Worm (Caenorhabditis elegans): ENCODE data around the gene mmab-1.
A peak's percentile ranks its signal among the peaks of the same experiment; 100 is the strongest.

Gene mmab-1

DNA sequence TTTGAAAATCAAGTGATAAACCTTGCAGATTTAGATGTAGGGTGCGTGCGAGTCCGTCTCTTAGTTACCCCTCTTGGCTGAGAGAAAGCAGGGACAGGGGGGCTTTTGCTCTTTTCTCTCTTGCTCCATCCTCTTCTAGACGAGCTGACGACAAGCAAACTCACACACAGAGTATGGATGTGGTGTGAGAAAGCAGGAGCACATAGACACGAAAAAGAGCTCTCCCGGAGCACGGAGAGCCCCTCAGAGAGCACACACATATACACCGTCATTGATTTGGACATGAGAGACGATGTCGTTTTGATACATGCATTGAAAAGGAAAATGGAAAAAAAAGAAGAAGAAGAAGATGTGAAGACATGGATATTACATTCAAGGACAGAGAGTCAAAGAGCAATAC is 46.3 kb downstream of the mmab-1 start (continued):
- TF ChIP-seq hpl-2 (GFP tag; optimal IDR thresholded peaks at IDR 0.05) = no peak
- peak in 2 of 3 experiments; percentile 3 to 6 for TF ChIP-seq ceh-82 (tag; optimal IDR thresholded peaks at IDR 0.05)
- peak; percentile 61 for TF ChIP-seq lin-14 (GFP tag; optimal IDR thresholded peaks at IDR 0.05)
- no peak for TF ChIP-seq xbp-1 (tag; optimal IDR thresholded peaks at IDR 0.05)
- no peak for TF ChIP-seq fos-1 (tag; optimal IDR thresholded peaks at IDR 0.05)
- TF ChIP-seq unc-62 (GFP tag; optimal IDR thresholded peaks at IDR 0.05) = no peak
- peak; percentile 42 for TF ChIP-seq fkh-10 (GFP tag; optimal IDR thresholded peaks at IDR 0.05)
- no peak for TF ChIP-seq sox-4 (tag; optimal IDR thresholded peaks at IDR 0.05)
- TF ChIP-seq nhr-28 (tag; optimal IDR thresholded peaks at IDR 0.05) = no peak
- no peak for TF ChIP-seq sup-37 (GFP tag; optimal IDR thresholded peaks at IDR 0.05)
- no peak for TF ChIP-seq hlh-4 (tag; optimal IDR thresholded peaks at IDR 0.05)
- TF ChIP-seq fkh-8 (tag; optimal IDR thresholded peaks at IDR 0.05) = peak; percentile 77
- TF ChIP-seq Y116A8C.19 (tag; optimal IDR thresholded peaks at IDR 0.05; ENCODE audit: borderline replicate concordance) = no peak
- no peak for TF ChIP-seq nhr-19 (GFP tag; conservative IDR thresholded peaks at IDR 0.05)
- TF ChIP-seq aha-1 (tag; optimal IDR thresholded peaks at IDR 0.05) = no peak
- no peak for TF ChIP-seq isw-1 (GFP tag; IDR thresholded peaks at IDR 0.05)
- TF ChIP-seq fkh-4 (tag; optimal IDR thresholded peaks at IDR 0.05; ENCODE audit: borderline replicate concordance) = no peak
- no peak for TF ChIP-seq nhr-11 (tag; optimal IDR thresholded peaks at IDR 0.05)
- TF ChIP-seq lin-39 (tag; optimal IDR thresholded peaks at IDR 0.05) = no peak
- no peak for TF ChIP-seq snu-23 (GFP tag; optimal IDR thresholded peaks at IDR 0.05)
- TF ChIP-seq sptf-1 (tag; optimal IDR thresholded peaks at IDR 0.05) = no peak
- TF ChIP-seq nhr-84 (tag; optimal IDR thresholded peaks at IDR 0.05) = no peak
- TF ChIP-seq lin-15B (tag; optimal IDR thresholded peaks at IDR 0.05) = no peak
- peak in 1 of 3 experiments; percentile 40 for TF ChIP-seq dpl-1 (GFP tag; optimal IDR thresholded peaks at IDR 0.05)
- TF ChIP-seq vab-15 (tag; optimal IDR thresholded peaks at IDR 0.05) = no peak
- TF ChIP-seq mef-2 (tag; optimal IDR thresholded peaks at IDR 0.05) = no peak
- no peak for TF ChIP-seq mdl-1 (tag; optimal IDR thresholded peaks at IDR 0.05)
- TF ChIP-seq elt-3 (tag; optimal IDR thresholded peaks at IDR 0.05) = no peak
- TF ChIP-seq jun-1 (tag; optimal IDR thresholded peaks at IDR 0.05) = no peak
- no peak for TF ChIP-seq ceh-88 (GFP tag; IDR thresholded peaks at IDR 0.05)
- peak; percentile 56 for TF ChIP-seq dsc-1 (tag; optimal IDR thresholded peaks at IDR 0.05)
- TF ChIP-seq lsy-2 (tag; optimal IDR thresholded peaks at IDR 0.05) = peak in 1 of 2 experiments; percentile 7
- peak; percentile 2 for TF ChIP-seq swsn-7 (tag; optimal IDR thresholded peaks at IDR 0.05)
- TF ChIP-seq zip-4 (GFP tag; optimal IDR thresholded peaks at IDR 0.05) = no peak

DNA sequence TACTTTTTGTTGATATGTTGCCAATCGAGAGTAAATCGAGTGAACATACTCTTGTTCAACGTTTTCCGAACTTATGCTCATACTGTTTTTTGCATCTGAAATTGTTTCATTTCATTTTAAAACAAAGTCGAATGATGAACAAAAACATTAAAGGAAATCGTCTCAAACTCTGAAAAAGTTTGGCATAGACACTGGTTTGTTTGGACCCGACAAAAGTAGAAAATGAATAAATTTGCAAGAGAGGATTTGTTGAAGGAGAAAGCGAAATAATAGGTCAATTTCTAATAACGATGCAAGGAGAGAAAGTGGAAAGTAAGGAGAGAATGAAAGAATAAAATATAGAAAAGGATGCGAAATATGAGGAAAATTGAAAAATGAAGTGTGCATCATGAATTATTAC is 47.2 kb downstream of the mmab-1 start, which contains the start of gene C35D10.12:
Gene C35D10.12 (minus strand): TSS at position 101 of the 400 bp plus-strand sequence.
- TF ChIP-seq fkh-8 (tag; optimal IDR thresholded peaks at IDR 0.05) (no peak), efl-1 (optimal IDR thresholded peaks at IDR 0.05) (no peak), efl-1 (GFP tag; optimal IDR thresholded peaks at IDR 0.05 in 1 of 2) (peak in 1 of 2 experiments; percentile 31)

DNA sequence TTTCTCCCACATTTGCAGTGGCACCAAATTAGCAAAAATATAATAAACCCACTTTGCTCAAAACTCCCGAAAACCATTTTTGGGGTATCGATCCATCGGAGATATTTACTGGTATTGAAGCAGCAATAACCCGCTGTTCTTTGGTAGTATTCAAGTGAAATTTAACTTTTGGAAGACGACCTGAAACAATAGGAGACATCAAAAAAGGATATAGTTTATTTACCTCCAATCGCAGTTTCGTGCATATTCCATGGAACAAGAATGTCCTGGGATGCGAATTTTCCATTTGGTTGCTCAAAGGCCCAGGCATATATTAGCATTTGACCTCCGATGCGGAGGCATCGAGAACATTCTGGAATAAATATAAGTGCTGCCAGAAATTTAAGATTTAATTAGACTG is 48.5 kb downstream of the mmab-1 start:
- TF ChIP-seq nhr-237 (tag; optimal IDR thresholded peaks at IDR 0.05) (no peak), elt-3 (tag; optimal IDR thresholded peaks at IDR 0.05) (no peak), ztf-4 (tag; optimal IDR thresholded peaks at IDR 0.05) (no peak), unc-30 (tag; optimal IDR thresholded peaks at IDR 0.05) (no peak), sup-37 (GFP tag; optimal IDR thresholded peaks at IDR 0.05) (no peak), nhr-76 (tag; optimal IDR thresholded peaks at IDR 0.05) (no peak), isw-1 (GFP tag; IDR thresholded peaks at IDR 0.05) (no peak), C16A3.4 (tag; optimal IDR thresholded peaks at IDR 0.05) (no peak), nhr-71 (tag; optimal IDR thresholded peaks at IDR 0.05) (no peak), ceh-63 (GFP tag; optimal IDR thresholded peaks at IDR 0.05) (no peak), ztf-11 (tag; optimal IDR thresholded peaks at IDR 0.05) (no peak), ceh-8 (GFP tag; optimal IDR thresholded peaks at IDR 0.05) (no peak), ces-1 (GFP tag; optimal IDR thresholded peaks at IDR 0.05) (no peak), sox-4 (tag; optimal IDR thresholded peaks at IDR 0.05) (no peak), ceh-82 (tag; optimal IDR thresholded peaks at IDR 0.05) (no peak), tlp-1 (tag; optimal IDR thresholded peaks at IDR 0.05) (no peak), lsy-2 (tag; optimal IDR thresholded peaks at IDR 0.05) (no peak), dsc-1 (tag; optimal IDR thresholded peaks at IDR 0.05) (no peak), sptf-1 (tag; optimal IDR thresholded peaks at IDR 0.05) (no peak), lin-15B (tag; optimal IDR thresholded peaks at IDR 0.05) (no peak)

All from whole organism, L1 larva.